Worm (Caenorhabditis elegans) whole organism, midembryonic: ENCODE data around the gene C10F3.7.

Experiments used
- T22C8.4 ChIP-seq: fragments of 200-800 bp; sonication (Bioruptor generic); IDR thresholded peaks from 2 replicates; pipeline ENCODE4 v1.3.6; 2022; ENCODE audit warnings: missing genetic modification characterization, missing compliant biosample characterization
- flt-1 ChIP-seq: fragments of 200-800 bp; sonication (Bioruptor generic); IDR thresholded peaks from 2 replicates; pipeline ENCODE4 v1.3.6; 2022; ENCODE audit warnings: missing genetic modification characterization, missing compliant biosample characterization
- klf-2 ChIP-seq: fragments of 200-800 bp; sonication (Bioruptor generic); conservative IDR thresholded peaks from 2 replicates; pipeline ENCODE4 v1.3.6; 2022; ENCODE audit warnings: missing genetic modification reagents, missing genetic modification characterization, missing compliant biosample characterization
- ref-1 ChIP-seq: fragments of 200-800 bp; sonication (Bioruptor generic); conservative IDR thresholded peaks from 2 replicates; pipeline ENCODE4 v1.3.6; 2022; ENCODE audit warnings: missing genetic modification reagents, missing genetic modification characterization, missing compliant biosample characterization
- ztf-23 ChIP-seq: fragments of 200-800 bp; sonication (Bioruptor generic); IDR thresholded peaks from 2 replicates; pipeline ENCODE4 v1.3.6; 2022; ENCODE audit warnings: missing genetic modification reagents, missing genetic modification characterization, missing compliant biosample characterization
- ztf-29 ChIP-seq: fragments of 200-800 bp; sonication (Bioruptor generic); IDR thresholded peaks from 2 replicates; pipeline ENCODE4 v1.3.6; 2022; ENCODE audit warnings: missing genetic modification reagents, missing genetic modification characterization, missing compliant biosample characterization

DNA sequence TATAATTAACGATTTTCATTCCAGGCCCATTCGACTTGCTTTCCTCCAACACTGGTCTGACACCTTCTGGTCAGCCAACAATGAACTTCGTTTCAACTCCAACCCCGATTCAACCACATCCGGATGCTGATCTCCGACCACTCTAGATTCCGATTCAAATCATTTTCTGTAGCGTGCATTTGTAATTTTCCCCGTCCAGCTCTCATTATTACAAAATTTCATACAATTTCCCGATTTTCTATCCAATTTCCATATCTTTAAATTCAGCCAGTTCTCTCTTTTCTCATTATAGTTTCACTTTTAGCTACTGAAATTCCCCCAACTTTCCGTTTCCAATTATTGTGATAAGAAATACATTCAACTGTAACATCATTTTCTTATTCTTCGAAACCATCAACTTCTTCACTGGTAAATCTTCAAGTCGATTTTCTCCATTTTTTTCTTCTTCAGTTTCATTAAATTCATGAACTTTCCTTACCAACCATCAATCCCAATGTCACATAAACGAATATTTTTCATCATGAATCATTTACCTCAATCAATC is 29.0 kb upstream of the C10F3.7 start:
- TF ChIP-seq ztf-23 (GFP tag; lab: Robert Waterston, UW) (no peak), T22C8.4 (GFP tag; lab: Robert Waterston, UW) (no peak), ztf-29 (no peak), flt-1 (GFP tag; lab: Robert Waterston, UW) (no peak), ref-1 (GFP tag; lab: Robert Waterston, UW) (no peak), klf-2 (GFP tag; lab: Robert Waterston, UW) (no peak)
